Fruit fly (Drosophila melanogaster) whole organism, embryonic: ENCODE measurements around the gene Ubi-p63E.

ENCODE experiments used
- ATbp ChIP-seq: fragments of 200-800 bp; sonication (Bioruptor generic); optimal IDR thresholded peaks from 2 replicates; lab custom pipeline; 2017; ENCODE audit warnings: missing biosample characterization, mild to moderate bottlenecking, missing genetic modification characterization, missing genetic modification reagents
- C15 ChIP-seq: fragments of 200-800 bp; sonication (Bioruptor generic); IDR thresholded peaks from 3 replicates; pipeline ENCODE4 v1.3.6; 2022; ENCODE audit warnings: missing biosample characterization, missing genetic modification characterization
- CG10209 ChIP-seq: fragments of 200-800 bp; sonication (Bioruptor generic); optimal IDR thresholded peaks from 3 replicates; lab custom pipeline; 2017; ENCODE audit warnings: missing biosample characterization, mild to moderate bottlenecking, missing genetic modification characterization, missing genetic modification reagents
- CG10959 ChIP-seq: fragments of 200-800 bp; sonication (Bioruptor generic); IDR thresholded peaks from 2 replicates; pipeline ENCODE4 v1.3.6; 2022; ENCODE audit warnings: missing biosample characterization, missing genetic modification characterization
- CG11504 ChIP-seq: fragments of 200-800 bp; sonication (Bioruptor generic); optimal IDR thresholded peaks from 3 replicates; lab custom pipeline; 2019; ENCODE audit warnings: missing biosample characterization, mild to moderate bottlenecking, missing genetic modification characterization, moderate library complexity
- CG13775 ChIP-seq: fragments of 200-800 bp; sonication (Bioruptor generic); optimal IDR thresholded peaks from 3 replicates; lab custom pipeline; 2017; ENCODE audit warnings: missing biosample characterization, mild to moderate bottlenecking, missing genetic modification characterization
- CG14965 ChIP-seq: fragments of 200-800 bp; sonication (Bioruptor generic); optimal IDR thresholded peaks from 2 replicates; lab custom pipeline; 2016; ENCODE audit warnings: missing biosample characterization, missing genetic modification characterization, borderline replicate concordance
- CG15479 ChIP-seq: fragments of 200-800 bp; sonication (Bioruptor generic); optimal IDR thresholded peaks from 3 replicates; lab custom pipeline; 2019; ENCODE audit warnings: missing biosample characterization, mild to moderate bottlenecking, missing genetic modification characterization, moderate library complexity
- CG15601 ChIP-seq: fragments of 200-800 bp; sonication (Bioruptor generic); optimal IDR thresholded peaks from 3 replicates; lab custom pipeline; 2019; ENCODE audit warnings: missing biosample characterization, mild to moderate bottlenecking, missing genetic modification characterization, moderate library complexity
- CG1792 ChIP-seq: fragments of 200-800 bp; sonication (Bioruptor generic); optimal IDR thresholded peaks from 2 replicates; lab custom pipeline; 2016; ENCODE audit warnings: missing biosample characterization, missing genetic modification characterization
- CG1832 ChIP-seq: fragments of 200-800 bp; sonication (Bioruptor generic); optimal IDR thresholded peaks from 2 replicates; lab custom pipeline; 2017; ENCODE audit warnings: missing biosample characterization, mild to moderate bottlenecking, missing genetic modification characterization, inconsistent platforms
- CG2116 ChIP-seq: fragments of 200-800 bp; sonication (Bioruptor generic); optimal IDR thresholded peaks from 3 replicates; lab custom pipeline; 2018; ENCODE audit warnings: missing biosample characterization, mild to moderate bottlenecking, missing genetic modification characterization
- CG2129 ChIP-seq: fragments of 200-800 bp; sonication (Bioruptor generic); IDR thresholded peaks from 2 replicates; pipeline ENCODE4 v1.3.6; 2022; ENCODE audit warnings: missing biosample characterization, missing genetic modification characterization; ENCODE audit not compliant: partially characterized antibody
- CG34422 ChIP-seq: fragments of 200-800 bp; sonication (Bioruptor generic); IDR thresholded peaks from 3 replicates; pipeline ENCODE4 v1.3.6; 2022; ENCODE audit warnings: missing biosample characterization, missing genetic modification characterization
- CG6854 ChIP-seq: fragments of 200-800 bp; sonication (Bioruptor generic); optimal IDR thresholded peaks from 3 replicates; lab custom pipeline; 2017; ENCODE audit warnings: missing biosample characterization, mild to moderate bottlenecking, missing genetic modification characterization
- CG7271 ChIP-seq: fragments of 200-800 bp; sonication (Bioruptor generic); optimal IDR thresholded peaks from 2 replicates; lab custom pipeline; 2018; ENCODE audit warnings: missing biosample characterization, mild to moderate bottlenecking, missing genetic modification characterization, moderate library complexity
- CG7357 ChIP-seq: fragments of 200-800 bp; sonication (Bioruptor generic); IDR thresholded peaks from 3 replicates; pipeline ENCODE4 v1.3.6; 2022; ENCODE audit warnings: missing biosample characterization, missing genetic modification characterization
- CG8944 ChIP-seq: fragments of 200-800 bp; sonication (Bioruptor generic); optimal IDR thresholded peaks from 3 replicates; lab custom pipeline; 2016; ENCODE audit warnings: missing biosample characterization, missing genetic modification characterization
- D19B ChIP-seq: fragments of 200-800 bp; sonication (Bioruptor generic); optimal IDR thresholded peaks from 2 replicates; lab custom pipeline; 2017; ENCODE audit warnings: missing biosample characterization, mild to moderate bottlenecking, missing genetic modification characterization
- Deaf1 ChIP-seq: fragments of 200-800 bp; optimal IDR thresholded peaks from 3 replicates; lab custom pipeline; 2019; ENCODE audit warnings: missing biosample characterization, mild to moderate bottlenecking, missing genetic modification characterization, moderate library complexity
- Ets65A ChIP-seq: fragments of 200-800 bp; sonication (Bioruptor generic); peaks from one replicate; lab custom pipeline; 2016; ENCODE audit warnings: missing biosample characterization, missing genetic modification characterization
- Med ChIP-seq: fragments of 200-800 bp; sonication (Bioruptor generic); peaks from one replicate; lab custom pipeline; 2016; ENCODE audit warnings: missing biosample characterization, missing genetic modification characterization, mild to moderate bottlenecking, inconsistent platforms, moderate library complexity
- Pdp1 ChIP-seq, 2 experiments: fragments of 200-800 bp; sonication (Bioruptor generic); optimal IDR thresholded peaks; 3 replicates each; lab custom pipeline; 2016; ENCODE audit warnings: missing biosample characterization in 2 of 2, missing genetic modification characterization in 2 of 2, mild to moderate bottlenecking in 1 of 2, moderate library complexity in 1 of 2
- Ssrp ChIP-seq: fragments of 200-800 bp; sonication (Bioruptor generic); optimal IDR thresholded peaks from 2 replicates; lab custom pipeline; 2018; ENCODE audit warnings: missing biosample characterization, mild to moderate bottlenecking, missing genetic modification characterization, moderate library complexity
- Trl ChIP-seq, 3 experiments: fragments of >200 bp in 2 of 3; fragments of 200-800 bp in 1 of 3; sonication (Bioruptor generic) in 1 of 3; optimal IDR thresholded peaks; 2 replicates in 1 of 3; 3 replicates in 2 of 3; lab custom pipeline; 2016 to 2017; ENCODE audit warnings: missing biosample characterization in 1 of 3, missing genetic modification characterization in 1 of 3
- ab ChIP-seq: fragments of 200-800 bp; sonication (Bioruptor generic); optimal IDR thresholded peaks from 2 replicates; lab custom pipeline; 2016; ENCODE audit warnings: missing biosample characterization, missing genetic modification characterization
- cg ChIP-seq: fragments of 200-800 bp; sonication (Bioruptor generic); optimal IDR thresholded peaks from 3 replicates; lab custom pipeline; 2019; ENCODE audit warnings: missing biosample characterization, mild to moderate bottlenecking, missing genetic modification characterization, moderate library complexity
- dm ChIP-seq: fragments of 200-800 bp; sonication (Bioruptor generic); optimal IDR thresholded peaks from 3 replicates; lab custom pipeline; 2016; ENCODE audit warnings: missing biosample characterization, missing genetic modification characterization
- ems ChIP-seq: fragments of 200-800 bp; sonication (Bioruptor generic); optimal IDR thresholded peaks from 3 replicates; lab custom pipeline; 2016; ENCODE audit warnings: missing biosample characterization, missing genetic modification characterization
- esg ChIP-seq: fragments of 200-800 bp; sonication (Bioruptor generic); conservative IDR thresholded peaks from 2 replicates; pipeline ENCODE4 v1.3.6; 2022; ENCODE audit warnings: missing biosample characterization, missing genetic modification characterization
- gsb ChIP-seq: fragments of 200-800 bp; sonication (Bioruptor generic); IDR thresholded peaks from 2 replicates; pipeline ENCODE4 v1.3.6; 2022; ENCODE audit warnings: missing biosample characterization, missing genetic modification characterization
- pros ChIP-seq: fragments of 200-800 bp; sonication (Bioruptor generic); optimal IDR thresholded peaks from 3 replicates; lab custom pipeline; 2019; ENCODE audit warnings: missing biosample characterization, mild to moderate bottlenecking, missing genetic modification characterization, moderate library complexity
- psq ChIP-seq: fragments of 200-800 bp; sonication (Bioruptor generic); optimal IDR thresholded peaks from 2 replicates; lab custom pipeline; 2017; ENCODE audit warnings: missing biosample characterization, missing genetic modification characterization
- sc ChIP-seq, 3 experiments: fragments of >200 bp in 2 of 3; fragments of 200-800 bp in 1 of 3; sonication (Bioruptor generic) in 1 of 3; optimal IDR thresholded peaks; 2 replicates in 2 of 3; 3 replicates in 1 of 3; lab custom pipeline; 2017; ENCODE audit warnings: mild to moderate bottlenecking in 1 of 3, missing biosample characterization in 1 of 3, missing genetic modification characterization in 1 of 3, missing genetic modification reagents in 1 of 3
- shn ChIP-seq: fragments of 200-800 bp; sonication (Bioruptor generic); optimal IDR thresholded peaks from 3 replicates; lab custom pipeline; 2016; ENCODE audit warnings: missing biosample characterization, missing genetic modification characterization
- sima ChIP-seq: fragments of 200-800 bp; sonication (Bioruptor generic); optimal IDR thresholded peaks from 2 replicates; lab custom pipeline; 2016; ENCODE audit warnings: missing biosample characterization, missing genetic modification characterization
- wor ChIP-seq: fragments of 200-800 bp; sonication (Bioruptor generic); IDR thresholded peaks from 2 replicates; pipeline ENCODE4 v1.3.6; 2022; ENCODE audit warnings: missing biosample characterization, missing genetic modification characterization

Ubi-p63E gene

DNA sequence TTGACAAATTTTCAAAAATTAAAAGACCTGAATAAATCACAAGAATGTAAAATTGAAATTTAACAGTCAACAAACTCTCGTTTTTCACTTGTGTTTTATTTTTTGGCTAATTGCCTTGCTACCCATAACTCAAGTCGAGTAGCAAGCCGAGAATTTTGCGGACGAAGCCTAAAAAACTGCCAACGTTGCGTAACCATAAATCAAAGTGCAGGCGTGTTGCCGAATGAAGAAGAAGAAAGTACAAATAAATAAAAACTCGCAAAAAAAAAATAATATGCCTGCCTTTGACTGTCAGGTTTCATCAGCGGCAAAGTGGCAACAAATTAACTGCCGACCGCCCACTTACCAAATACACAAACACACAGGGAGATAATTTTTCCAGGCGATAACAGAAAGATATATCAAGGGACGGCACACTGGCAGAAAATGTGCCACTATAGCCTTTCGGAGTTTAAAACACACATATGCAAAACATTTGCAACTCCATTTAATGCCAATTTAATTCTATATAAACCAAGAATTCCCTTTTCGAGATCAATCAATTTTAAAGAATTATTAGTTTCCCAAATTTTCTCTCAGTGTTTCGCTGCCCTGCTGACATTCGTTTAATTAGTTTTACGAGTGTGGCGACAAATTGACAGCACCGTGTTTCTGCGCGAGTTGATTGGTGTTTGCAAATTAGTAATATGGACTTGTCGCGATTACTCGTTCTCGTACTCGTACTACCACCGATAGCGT is 25.4 kb upstream of the Ubi-p63E start (continued):
- peak; percentile 57 for TF ChIP-seq CG14965 (GFP tag; lab: Kevin White, UChicago)
- peak; percentile 78 for TF ChIP-seq ab
- TF ChIP-seq CG1832 (GFP tag; lab: Kevin White, UChicago) = no peak
- TF ChIP-seq gsb (GFP tag; lab: Robert Waterston, UW) = peak; percentile 81
- peak; percentile 67 for TF ChIP-seq CG6854 (GFP tag; lab: Kevin White, UChicago)
- peak; percentile 88 for TF ChIP-seq CG11504 (tag; lab: Kevin White, UChicago)
- peak; percentile 45 for TF ChIP-seq CG2116 (GFP tag; lab: Kevin White, UChicago)
- peak; percentile 55 for TF ChIP-seq shn (GFP tag; lab: Kevin White, UChicago)
- peak; percentile 73 for TF ChIP-seq ems
- peak; percentile 86 for TF ChIP-seq CG8944 (GFP tag; lab: Kevin White, UChicago)
- TF ChIP-seq CG1792 = peak; percentile 85
- TF ChIP-seq CG15601 (tag; lab: Kevin White, UChicago) = peak; percentile 58
- TF ChIP-seq C15 = peak; percentile 72; the same call in 1 of the 3 replicates
- peak; percentile 76 for TF ChIP-seq ATbp (GFP tag; lab: Kevin White, UChicago)
- peak; percentile 66 for TF ChIP-seq CG7357 (GFP tag; lab: Robert Waterston, UW)
- peak; percentile 81 for TF ChIP-seq CG13775 (GFP tag; lab: Kevin White, UChicago)
- TF ChIP-seq CG10959 (GFP tag; lab: Robert Waterston, UW) = peak; percentile 47; the same call in 1 of the 2 replicates
- TF ChIP-seq sima (GFP tag; lab: Kevin White, UChicago) = peak; percentile 33
- TF ChIP-seq CG10209 (GFP tag; lab: Kevin White, UChicago) = peak; percentile 88
- TF ChIP-seq CG7271 (tag; lab: Kevin White, UChicago) = no peak
- TF ChIP-seq wor (GFP tag; lab: Robert Waterston, UW) = peak; percentile 72
- TF ChIP-seq CG34422 (GFP tag; lab: Robert Waterston, UW) = peak; percentile 83
- peak; percentile 76 for TF ChIP-seq Ssrp (tag; lab: Kevin White, UChicago)
- no peak for TF ChIP-seq pros (GFP tag; lab: Kevin White, UChicago)

DNA sequence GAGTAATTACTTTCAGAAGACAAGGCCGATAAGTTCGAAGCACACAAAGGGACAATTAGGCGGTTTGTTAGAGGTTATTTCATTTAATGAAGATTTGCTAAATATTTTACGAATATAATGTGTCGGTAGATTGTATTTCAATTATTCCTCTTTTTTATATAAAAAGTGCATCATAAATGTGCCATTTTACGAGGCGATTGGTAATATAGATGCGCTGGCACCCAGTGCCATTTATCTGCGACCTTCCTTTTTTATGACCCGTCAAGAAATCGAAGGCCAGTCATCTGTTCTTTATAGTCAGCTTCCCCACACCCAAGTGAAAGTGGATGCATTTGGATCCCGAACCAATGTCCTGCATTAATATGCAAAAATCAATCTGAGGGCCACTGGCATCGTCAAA is 24.5 kb upstream of the Ubi-p63E start:
- TF ChIP-seq dm (GFP tag; lab: Kevin White, UChicago) = no peak
- TF ChIP-seq sc (optimal IDR thresholded peaks at IDR 0.05; lab: Kevin White, UChicago) = no peak
- no peak for TF ChIP-seq sc (GFP tag; optimal IDR thresholded peaks at IDR 0.05; lab: Kevin White, UChicago)
- TF ChIP-seq Ets65A (GFP tag; lab: Kevin White, UChicago) = peak; percentile 59
- peak; percentile 65 for TF ChIP-seq Med (GFP tag; lab: Kevin White, UChicago)
- no peak for TF ChIP-seq CG2129 (GFP tag; lab: Robert Waterston, UW)
- TF ChIP-seq cg (GFP tag; lab: Kevin White, UChicago) = no peak
- TF ChIP-seq ems = no peak

DNA sequence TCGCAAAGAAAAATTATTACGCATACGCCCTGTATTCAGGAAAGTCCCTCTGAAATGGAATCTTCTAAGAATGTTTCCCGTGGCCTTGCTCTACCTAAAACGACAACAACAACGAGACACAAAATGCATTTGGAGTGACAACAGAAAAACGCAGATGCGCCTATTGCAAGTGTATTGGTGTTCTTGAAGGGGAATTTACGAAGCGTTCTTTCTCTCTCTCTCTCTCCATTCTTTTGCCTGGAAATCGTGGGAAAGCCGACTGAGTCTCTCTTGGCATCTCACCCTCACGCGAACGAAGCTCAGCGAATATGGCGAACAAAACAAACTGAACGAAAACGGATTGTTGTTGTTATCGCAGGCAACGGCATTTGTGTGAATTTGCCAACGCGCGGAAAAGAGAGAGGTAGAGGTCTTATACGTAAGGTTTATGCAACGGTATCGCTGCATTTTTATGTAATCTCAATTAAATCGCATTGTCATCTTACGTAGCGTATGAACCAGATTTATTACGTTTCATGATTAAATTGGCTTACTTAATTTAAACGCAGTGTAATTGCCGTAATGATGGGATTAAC is 23.3 kb upstream of the Ubi-p63E start:
- no peak for TF ChIP-seq esg
- peak; percentile 0 for TF ChIP-seq cg (GFP tag; lab: Kevin White, UChicago)
- TF ChIP-seq psq (GFP tag; lab: Kevin White, UChicago) = peak; percentile 34
- TF ChIP-seq CG15479 = no peak
- TF ChIP-seq Trl (optimal IDR thresholded peaks at IDR 0.05; lab: Kevin White, UChicago) = peak; percentile 16 to 49
- TF ChIP-seq Trl (GFP tag; optimal IDR thresholded peaks at IDR 0.05; lab: Kevin White, UChicago) = no peak
- TF ChIP-seq Deaf1 = peak; percentile 75
- TF ChIP-seq D19B (GFP tag; lab: Kevin White, UChicago) = no peak
- peak in 1 of 2 experiments; percentile 65 for TF ChIP-seq Pdp1 (GFP tag; optimal IDR thresholded peaks at IDR 0.05; lab: Kevin White, UChicago)
